Fruit fly (Drosophila melanogaster) whole organism, pupa: ENCODE measurements around the gene Ir84a.

ENCODE experiments used
- CG13204 ChIP-seq: fragments of 200-800 bp; sonication (Bioruptor generic); optimal IDR thresholded peaks from 2 replicates; lab custom pipeline; 2018; ENCODE audit warnings: missing biosample characterization, mild to moderate bottlenecking, missing genetic modification characterization, moderate library complexity
- CG17806 ChIP-seq: fragments of 200-800 bp; sonication (Bioruptor generic); optimal IDR thresholded peaks from 2 replicates; lab custom pipeline; 2018; ENCODE audit warnings: missing biosample characterization, mild to moderate bottlenecking, missing genetic modification characterization, moderate library complexity
- CG4496 ChIP-seq: fragments of 200-800 bp; sonication (Bioruptor generic); IDR thresholded peaks from 3 replicates; pipeline ENCODE4 v1.3.6; 2022; ENCODE audit warnings: missing biosample characterization, missing genetic modification characterization
- CG8301 ChIP-seq: fragments of 200-800 bp; sonication (Bioruptor generic); optimal IDR thresholded peaks from 2 replicates; lab custom pipeline; 2018; ENCODE audit warnings: missing biosample characterization, mild to moderate bottlenecking, missing genetic modification characterization
- CG9948 ChIP-seq: fragments of 200-800 bp; sonication (Bioruptor generic); optimal IDR thresholded peaks from 2 replicates; lab custom pipeline; 2018; ENCODE audit warnings: missing biosample characterization, mild to moderate bottlenecking, missing genetic modification characterization, moderate library complexity
- Ets98B ChIP-seq: fragments of 200-800 bp; sonication (Bioruptor generic); IDR thresholded peaks from 2 replicates; pipeline ENCODE4 v1.3.6; 2022; ENCODE audit warnings: missing biosample characterization, missing genetic modification characterization
- fd96Ca ChIP-seq: fragments of 200-800 bp; sonication (Bioruptor generic); IDR thresholded peaks from 3 replicates; pipeline ENCODE4 v1.3.6; 2022; ENCODE audit warnings: missing biosample characterization, missing genetic modification characterization
- gl ChIP-seq: fragments of 200-800 bp; sonication (Bioruptor generic); optimal IDR thresholded peaks from 2 replicates; lab custom pipeline; 2018; ENCODE audit warnings: missing biosample characterization, mild to moderate bottlenecking, missing genetic modification characterization
- rn ChIP-seq: fragments of 200-800 bp; sonication (Bioruptor generic); IDR thresholded peaks from 2 replicates; pipeline ENCODE4 v1.3.6; 2022; ENCODE audit warnings: missing biosample characterization, missing genetic modification characterization

DNA sequence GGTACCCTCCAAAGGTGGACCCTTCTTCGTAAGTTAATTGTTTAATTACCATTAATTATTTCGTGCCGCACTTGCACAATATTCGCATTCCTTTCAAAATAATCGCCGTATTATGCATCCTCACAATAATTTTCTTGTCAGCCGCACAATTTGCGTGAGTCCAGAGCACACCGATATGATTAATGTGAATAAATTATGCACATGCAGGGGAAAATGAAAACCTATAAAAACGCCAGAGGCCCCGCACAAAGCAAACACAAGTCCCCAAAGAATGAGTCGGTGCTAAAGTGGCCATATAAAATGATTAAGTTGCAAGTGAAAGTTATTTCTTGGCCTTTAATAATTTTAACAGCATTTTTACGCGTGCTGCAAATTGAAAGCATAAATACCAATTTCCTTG lies at the start of gene Ir84a:
- TF ChIP-seq CG9948 (tag; lab: Kevin White, UChicago) = no peak
- TF ChIP-seq rn (GFP tag; lab: Robert Waterston, UW) = no peak
- TF ChIP-seq gl (tag; lab: Kevin White, UChicago) = no peak
- TF ChIP-seq Ets98B = no peak
- TF ChIP-seq CG4496 (GFP tag; lab: Robert Waterston, UW) = no peak
- TF ChIP-seq CG8301 (tag; lab: Kevin White, UChicago) = no peak
- no peak for TF ChIP-seq CG13204 (GFP tag; lab: Kevin White, UChicago)
- no peak for TF ChIP-seq CG17806 (tag; lab: Kevin White, UChicago)
- no peak for TF ChIP-seq fd96Ca (GFP tag; lab: Robert Waterston, UW)
